Fruit fly (Drosophila melanogaster) whole organism, embryonic: Measurements from ENCODE around the gene mEFTs.
A peak's percentile ranks its signal among the peaks of the same experiment; 100 is the strongest.

Experiments used
- Ada2b ChIP-seq: fragments of 200-800 bp; sonication (Bioruptor generic); IDR thresholded peaks from 2 replicates; pipeline ENCODE4 v1.3.6; 2022; ENCODE audit warnings: missing biosample characterization, missing genetic modification characterization
- Antp ChIP-seq: fragments of 200-800 bp; sonication (Bioruptor generic); optimal IDR thresholded peaks from 3 replicates; lab custom pipeline; 2016; ENCODE audit warnings: missing biosample characterization, missing genetic modification characterization
- C15 ChIP-seq: fragments of 200-800 bp; sonication (Bioruptor generic); IDR thresholded peaks from 3 replicates; pipeline ENCODE4 v1.3.6; 2022; ENCODE audit warnings: missing biosample characterization, missing genetic modification characterization
- CG12219 ChIP-seq: fragments of 200-800 bp; sonication (Bioruptor generic); optimal IDR thresholded peaks from 3 replicates; lab custom pipeline; 2018; ENCODE audit warnings: missing biosample characterization, mild to moderate bottlenecking, missing genetic modification characterization
- CG13296 ChIP-seq: fragments of 200-800 bp; sonication (Bioruptor generic); optimal IDR thresholded peaks from 3 replicates; lab custom pipeline; 2018; ENCODE audit warnings: missing biosample characterization, mild to moderate bottlenecking, missing genetic modification characterization
- CG1602 ChIP-seq: fragments of 200-800 bp; sonication (Bioruptor generic); optimal IDR thresholded peaks from 3 replicates; lab custom pipeline; 2016; ENCODE audit warnings: missing biosample characterization, missing genetic modification characterization
- CG17359 ChIP-seq: fragments of 200-800 bp; sonication (Bioruptor generic); optimal IDR thresholded peaks from 3 replicates; lab custom pipeline; 2018; ENCODE audit warnings: missing biosample characterization, mild to moderate bottlenecking, missing genetic modification characterization, moderate library complexity
- CG17829 ChIP-seq: fragments of 200-800 bp; optimal IDR thresholded peaks from 2 replicates; lab custom pipeline; 2019; ENCODE audit warnings: missing biosample characterization, mild to moderate bottlenecking, missing genetic modification characterization, moderate library complexity
- CG18011 ChIP-seq: fragments of 200-800 bp; sonication (Bioruptor generic); optimal IDR thresholded peaks from 2 replicates; lab custom pipeline; 2017; ENCODE audit warnings: missing biosample characterization, missing genetic modification characterization, mild to moderate bottlenecking, moderate library complexity, missing genotype
- CG2199 ChIP-seq: fragments of 200-800 bp; sonication (Bioruptor generic); IDR thresholded peaks from 3 replicates; pipeline ENCODE4 v1.3.6; 2022; ENCODE audit warnings: missing biosample characterization, missing genetic modification characterization
- CG3281 ChIP-seq: fragments of 200-800 bp; sonication (Bioruptor generic); optimal IDR thresholded peaks from 3 replicates; lab custom pipeline; 2017; ENCODE audit warnings: missing biosample characterization, mild to moderate bottlenecking, missing genetic modification characterization
- CG33557 ChIP-seq: fragments of 200-800 bp; sonication (Bioruptor generic); optimal IDR thresholded peaks from 2 replicates; lab custom pipeline; 2019; ENCODE audit warnings: missing biosample characterization, mild to moderate bottlenecking, missing genetic modification characterization, moderate library complexity
- CG34224 ChIP-seq: fragments of 200-800 bp; sonication (Bioruptor generic); IDR thresholded peaks from 3 replicates; pipeline ENCODE4 v1.3.6; 2022; ENCODE audit warnings: missing biosample characterization, missing genetic modification characterization; ENCODE audit not compliant: partially characterized antibody
- CG3726 ChIP-seq: fragments of 200-800 bp; sonication (Bioruptor generic); IDR thresholded peaks from 3 replicates; pipeline ENCODE4, ENCODE4 v1.3.6; 2022; ENCODE audit warnings: missing biosample characterization, missing genetic modification characterization
- CG4424 ChIP-seq: fragments of 200-800 bp; sonication (Bioruptor generic); optimal IDR thresholded peaks from 3 replicates; lab custom pipeline; 2016; ENCODE audit warnings: missing biosample characterization, missing genetic modification characterization
- CG7372 ChIP-seq: fragments of 200-800 bp; sonication (Bioruptor generic); IDR thresholded peaks from 2 replicates; pipeline ENCODE4 v1.3.6; 2022; ENCODE audit warnings: missing biosample characterization, missing genetic modification characterization
- CG8478 ChIP-seq: fragments of >200 bp; optimal IDR thresholded peaks from 2 replicates; lab custom pipeline; 2018
- CG8924 ChIP-seq: fragments of 200-800 bp; optimal IDR thresholded peaks from 3 replicates; lab custom pipeline; 2019; ENCODE audit warnings: missing biosample characterization, mild to moderate bottlenecking, missing genetic modification characterization, moderate library complexity
- Camta ChIP-seq: fragments of 200-800 bp; sonication (Bioruptor generic); optimal IDR thresholded peaks from 2 replicates; lab custom pipeline; 2016; ENCODE audit warnings: missing biosample characterization, missing genetic modification characterization
- D19A ChIP-seq: fragments of 200-800 bp; optimal IDR thresholded peaks from 3 replicates; lab custom pipeline; 2019; ENCODE audit warnings: missing biosample characterization, mild to moderate bottlenecking, missing genetic modification characterization, moderate library complexity
- Dbx ChIP-seq: fragments of 200-800 bp; sonication (Bioruptor generic); IDR thresholded peaks from 3 replicates; pipeline ENCODE4 v1.3.6; 2022; ENCODE audit warnings: missing biosample characterization, missing genetic modification characterization
- Elba2 ChIP-seq: fragments of 200-800 bp; sonication (Bioruptor generic); optimal IDR thresholded peaks from 3 replicates; lab custom pipeline; 2016; ENCODE audit warnings: missing biosample characterization, missing genetic modification characterization
- Gug ChIP-seq: fragments of 200-800 bp; sonication (Bioruptor generic); IDR thresholded peaks from 4 replicates; pipeline ENCODE4 v1.3.6; 2022; ENCODE audit warnings: missing biosample characterization, missing genetic modification characterization
- Hmx ChIP-seq: fragments of 200-800 bp; sonication (Bioruptor generic); optimal IDR thresholded peaks from 2 replicates; lab custom pipeline; 2016; ENCODE audit warnings: missing biosample characterization, missing genetic modification characterization
- Lim3 ChIP-seq: fragments of 200-800 bp; sonication (Bioruptor generic); IDR thresholded peaks from 2 replicates; pipeline ENCODE4 v1.3.6; 2022; ENCODE audit warnings: missing biosample characterization, missing genetic modification characterization
- NFAT ChIP-seq: fragments of 200-800 bp; sonication (Bioruptor generic); IDR thresholded peaks from 2 replicates; pipeline ENCODE4 v1.3.6; 2022; ENCODE audit warnings: missing biosample characterization, missing genetic modification characterization
- Neu2 ChIP-seq: fragments of 200-800 bp; sonication (Bioruptor generic); optimal IDR thresholded peaks from 3 replicates; lab custom pipeline; 2016; ENCODE audit warnings: missing biosample characterization, missing genetic modification characterization, borderline replicate concordance
- Pdp1 ChIP-seq, 2 experiments: fragments of 200-800 bp; sonication (Bioruptor generic); optimal IDR thresholded peaks; 3 replicates each; lab custom pipeline; 2016; ENCODE audit warnings: missing biosample characterization in 2 of 2, missing genetic modification characterization in 2 of 2, mild to moderate bottlenecking in 1 of 2, moderate library complexity in 1 of 2
- Side ChIP-seq: fragments of 200-800 bp; sonication (Bioruptor generic); optimal IDR thresholded peaks from 2 replicates; lab custom pipeline; 2016; ENCODE audit warnings: missing biosample characterization, missing genetic modification characterization
- Spps ChIP-seq: fragments of 200-800 bp; sonication (Bioruptor generic); optimal IDR thresholded peaks from 2 replicates; lab custom pipeline; 2018; ENCODE audit warnings: missing biosample characterization, mild to moderate bottlenecking, missing genetic modification characterization
- Usf ChIP-seq: fragments of 200-800 bp; sonication (Bioruptor generic); optimal IDR thresholded peaks from 2 replicates; lab custom pipeline; 2017; ENCODE audit warnings: missing genotype, missing biosample characterization, missing genetic modification characterization
- abd-A ChIP-seq: fragments of 200-800 bp; sonication (Bioruptor generic); optimal IDR thresholded peaks from 3 replicates; lab custom pipeline; 2019; ENCODE audit warnings: missing biosample characterization, mild to moderate bottlenecking, missing genetic modification characterization, moderate library complexity
- bsh ChIP-seq, 2 experiments: fragments of 200-800 bp; sonication (Bioruptor generic); optimal IDR thresholded peaks; 2 replicates each; lab custom pipeline; 2017 to 2018; ENCODE audit warnings: mild to moderate bottlenecking in 2 of 2, missing biosample characterization in 2 of 2, missing genetic modification characterization in 2 of 2, moderate library complexity in 1 of 2
- gem ChIP-seq: fragments of 200-800 bp; sonication (Bioruptor generic); optimal IDR thresholded peaks from 2 replicates; lab custom pipeline; 2019; ENCODE audit warnings: missing biosample characterization, mild to moderate bottlenecking, missing genetic modification characterization, moderate library complexity
- hbn ChIP-seq: fragments of 200-800 bp; sonication (Bioruptor generic); IDR thresholded peaks from 2 replicates; pipeline ENCODE4 v1.3.6; 2022; ENCODE audit warnings: missing biosample characterization, missing genetic modification characterization; ENCODE audit not compliant: partially characterized antibody
- jigr1 ChIP-seq: fragments of 200-800 bp; sonication (Bioruptor generic); IDR thresholded peaks from 3 replicates; pipeline ENCODE4 v1.3.6; 2022; ENCODE audit warnings: missing biosample characterization, missing genetic modification characterization
- luna ChIP-seq: fragments of 200-800 bp; sonication (Bioruptor generic); optimal IDR thresholded peaks from 2 replicates; lab custom pipeline; 2016; ENCODE audit warnings: missing biosample characterization, missing genetic modification characterization
- mld ChIP-seq: fragments of 200-800 bp; sonication (Bioruptor generic); IDR thresholded peaks from 3 replicates; pipeline ENCODE4 v1.3.6; 2022; ENCODE audit warnings: missing biosample characterization, missing genetic modification characterization; ENCODE audit not compliant: partially characterized antibody
- org-1 ChIP-seq: fragments of 200-800 bp; sonication (Bioruptor generic); optimal IDR thresholded peaks from 2 replicates; lab custom pipeline; 2017; ENCODE audit warnings: missing biosample characterization, missing genetic modification characterization
- pan ChIP-seq, 4 experiments: fragments of >200 bp in 3 of 4; fragments of 200-800 bp in 1 of 4; sonication (Bioruptor generic) in 1 of 4; optimal IDR thresholded peaks in 3 of 4; IDR thresholded peaks in 1 of 4; 2 replicates each; pipeline versions ENCODE4 v1.3.6 to Lab custom; 2017 to 2022; ENCODE audit warnings: missing biosample characterization in 2 of 4, missing genetic modification characterization in 2 of 4, mixed read lengths in 1 of 4
- prd ChIP-seq, 3 experiments: fragments of >200 bp in 2 of 3; fragments of 200-800 bp in 1 of 3; sonication (Bioruptor generic) in 1 of 3; optimal IDR thresholded peaks in 2 of 3; IDR thresholded peaks in 1 of 3; 2 replicates in 2 of 3; 3 replicates in 1 of 3; pipeline versions ENCODE4 v1.3.6 to Lab custom; 2017 to 2022; ENCODE audit warnings: missing biosample characterization in 1 of 3, missing genetic modification characterization in 1 of 3
- rib ChIP-seq: fragments of 200-800 bp; sonication (Bioruptor generic); IDR thresholded peaks from 2 replicates; pipeline ENCODE4 v1.3.6; 2022; ENCODE audit warnings: missing biosample characterization, missing genetic modification characterization
- slbo ChIP-seq: fragments of 200-800 bp; sonication (Bioruptor generic); IDR thresholded peaks from 2 replicates; pipeline ENCODE4 v1.3.6; 2022; ENCODE audit warnings: missing biosample characterization, missing genetic modification characterization
- stwl ChIP-seq: fragments of 200-800 bp; sonication (Bioruptor generic); optimal IDR thresholded peaks from 3 replicates; lab custom pipeline; 2018; ENCODE audit warnings: missing biosample characterization, mild to moderate bottlenecking, missing genetic modification characterization, moderate library complexity
- toy ChIP-seq: fragments of 200-800 bp; sonication (Bioruptor generic); IDR thresholded peaks from 2 replicates; pipeline ENCODE4 v1.3.6; 2022; ENCODE audit warnings: missing biosample characterization, missing genetic modification characterization
- unc-4 ChIP-seq: fragments of 200-800 bp; sonication (Bioruptor generic); IDR thresholded peaks from 2 replicates; pipeline ENCODE4 v1.3.6; 2022; ENCODE audit warnings: missing biosample characterization, missing genetic modification characterization; ENCODE audit not compliant: partially characterized antibody
- vnd ChIP-seq: fragments of 200-800 bp; sonication (Bioruptor generic); IDR thresholded peaks from 3 replicates; pipeline ENCODE4 v1.3.6; 2022; ENCODE audit warnings: missing biosample characterization, missing genetic modification characterization; ENCODE audit not compliant: partially characterized antibody
- yki ChIP-seq: fragments of >200 bp; optimal IDR thresholded peaks from 3 replicates; lab custom pipeline; 2018

mEFTs gene

DNA sequence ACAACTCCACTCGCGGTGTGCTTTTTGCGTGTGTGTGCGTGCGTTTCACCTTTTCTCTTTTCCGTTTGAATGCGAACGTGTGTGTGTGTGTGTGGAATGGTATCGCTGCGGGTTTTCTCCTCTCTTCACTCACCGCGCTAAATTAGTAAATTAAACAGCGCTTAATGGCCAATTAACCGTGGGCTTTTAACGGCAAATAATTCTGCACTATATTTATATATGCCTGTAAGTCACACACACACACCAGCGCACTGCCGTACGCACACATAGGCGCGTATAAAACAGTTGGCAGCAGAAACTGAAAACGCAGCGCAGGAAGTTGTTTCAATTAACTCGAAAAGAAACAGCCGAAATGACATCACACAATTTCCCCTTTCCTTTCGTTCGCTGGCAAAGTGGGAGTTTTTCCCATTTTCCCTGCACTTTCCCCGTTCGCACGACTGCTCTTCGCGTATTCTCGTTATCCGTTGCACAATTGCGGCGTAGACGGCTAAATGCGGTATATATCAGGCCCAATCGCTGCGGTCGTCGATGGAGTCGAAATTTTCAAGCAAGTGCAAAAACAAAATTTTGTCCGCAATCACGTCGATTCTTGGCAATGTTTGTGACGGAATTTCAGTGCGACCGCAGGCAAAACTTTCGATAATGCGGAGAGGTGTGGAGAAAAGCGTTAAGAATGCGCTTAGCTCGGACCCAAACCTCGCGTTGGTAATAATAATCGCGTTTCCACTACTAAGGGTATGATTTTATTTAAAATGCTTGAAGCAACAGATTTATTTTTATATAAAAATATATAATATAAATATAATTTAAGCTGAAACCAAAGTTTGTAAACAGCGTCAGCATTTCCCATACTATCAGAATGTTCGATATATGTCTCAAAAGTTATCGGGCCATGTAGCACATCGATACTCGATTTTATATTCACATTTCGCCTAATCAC is 28.1 kb downstream of the mEFTs start, which contains the start of gene BicD (continued):
- TF ChIP-seq pan (optimal IDR thresholded peaks at IDR 0.05; lab: Kevin White, UChicago) (no peak), pan (GFP tag; optimal IDR thresholded peaks at IDR 0.05 in 1 of 2, IDR thresholded peaks at IDR 0.05 in 1 of 2) (no peak), CG12219 (GFP tag; lab: Kevin White, UChicago) (no peak), CG17359 (tag; lab: Kevin White, UChicago) (no peak), CG1602 (GFP tag; lab: Kevin White, UChicago) (no peak), Hmx (GFP tag; lab: Kevin White, UChicago) (no peak), CG18011 (GFP tag; lab: Kevin White, UChicago) (no peak), CG8478 (no peak), CG13296 (GFP tag; lab: Kevin White, UChicago) (peak; percentile 24), org-1 (GFP tag; lab: Kevin White, UChicago) (no peak), bsh (GFP tag; optimal IDR thresholded peaks at IDR 0.05; lab: Kevin White, UChicago) (peak in 1 of 2 experiments; percentile 0), CG33557 (no peak), Spps (tag; lab: Kevin White, UChicago) (no peak), yki (lab: Kevin White, UChicago) (no peak), Lim3 (no peak), Ada2b (no peak), Elba2 (GFP tag; lab: Kevin White, UChicago) (no peak), toy (GFP tag; lab: Robert Waterston, UW) (no peak), prd (optimal IDR thresholded peaks at IDR 0.05; lab: Kevin White, UChicago) (no peak), prd (GFP tag; IDR thresholded peaks at IDR 0.05; lab: Robert Waterston, UW) (no peak), Gug (GFP tag; lab: Robert Waterston, UW) (no peak), rib (no peak), CG7372 (no peak), CG3281 (GFP tag; lab: Kevin White, UChicago) (no peak), Antp (no peak), stwl (tag; lab: Kevin White, UChicago) (peak; percentile 79), Side (GFP tag; lab: Kevin White, UChicago) (no peak), CG4424 (GFP tag; lab: Kevin White, UChicago) (no peak), slbo (no peak), jigr1 (GFP tag; lab: Robert Waterston, UW) (no peak), Neu2 (GFP tag; lab: Kevin White, UChicago) (no peak), C15 (GFP tag; lab: Robert Waterston, UW) (no peak), Pdp1 (GFP tag; optimal IDR thresholded peaks at IDR 0.05; lab: Kevin White, UChicago) (peak in 1 of 2 experiments; percentile 62), mld (no peak), Usf (GFP tag; lab: Kevin White, UChicago) (no peak), CG8924 (tag; lab: Kevin White, UChicago) (peak; percentile 24), Camta (GFP tag; lab: Kevin White, UChicago) (no peak), CG2199 (GFP tag; lab: Robert Waterston, UW) (0 out of 3 replicates have a peak, but pooled peaks have one; percentile 26), D19A (no peak), CG17829 (peak; percentile 68), vnd (GFP tag; lab: Robert Waterston, UW) (peak; percentile 52; the same call in 2 of the 3 replicates), abd-A (no peak), CG3726 (GFP tag; lab: Robert Waterston, UW) (no peak), unc-4 (peak; percentile 78), luna (GFP tag; lab: Kevin White, UChicago) (no peak), CG34224 (peak; percentile 50; the same call in 1 of the 3 replicates), gem (tag; lab: Kevin White, UChicago) (no peak), NFAT (no peak), Dbx (no peak), hbn (GFP tag; lab: Robert Waterston, UW) (no peak; the same call in 1 of the 2 replicates)
